Worm (Caenorhabditis elegans) whole organism, early embryonic: ENCODE results near the gene rgs-3.

Source experiments
- B0310.2 ChIP-seq: sonication (generic microtip); optimal IDR thresholded peaks from 2 replicates; lab custom pipeline; 2016; ENCODE audit warnings: mild to moderate bottlenecking, missing genetic modification characterization, missing compliant biosample characterization
- aly-1 ChIP-seq: sonication (generic microtip); optimal IDR thresholded peaks from 2 replicates; lab custom pipeline; 2016; ENCODE audit warnings: missing genetic modification characterization, missing compliant biosample characterization
- ama-1 ChIP-seq: fragments of 150-350 bp; optimal IDR thresholded peaks from 2 replicates; lab custom pipeline; 2014
- ceh-13 ChIP-seq: fragments of 200-800 bp; sonication (Bioruptor generic); optimal IDR thresholded peaks from 2 replicates; lab custom pipeline; 2018; ENCODE audit warnings: mild to moderate bottlenecking, missing genetic modification characterization, missing compliant biosample characterization
- ets-7 ChIP-seq: sonication (generic microtip); optimal IDR thresholded peaks from 2 replicates; lab custom pipeline; 2016; ENCODE audit warnings: missing genotype, missing genetic modification characterization, missing compliant biosample characterization
- flt-1 ChIP-seq: fragments of 200-800 bp; sonication (Bioruptor generic); IDR thresholded peaks from 2 replicates; pipeline ENCODE4 v1.3.6; 2022; ENCODE audit warnings: missing genetic modification characterization, missing compliant biosample characterization
- sea-1 ChIP-seq: fragments of 200-800 bp; sonication (Bioruptor generic); conservative IDR thresholded peaks from 2 replicates; pipeline ENCODE4 v1.3.6; 2022; ENCODE audit warnings: missing genetic modification characterization, missing compliant biosample characterization

DNA sequence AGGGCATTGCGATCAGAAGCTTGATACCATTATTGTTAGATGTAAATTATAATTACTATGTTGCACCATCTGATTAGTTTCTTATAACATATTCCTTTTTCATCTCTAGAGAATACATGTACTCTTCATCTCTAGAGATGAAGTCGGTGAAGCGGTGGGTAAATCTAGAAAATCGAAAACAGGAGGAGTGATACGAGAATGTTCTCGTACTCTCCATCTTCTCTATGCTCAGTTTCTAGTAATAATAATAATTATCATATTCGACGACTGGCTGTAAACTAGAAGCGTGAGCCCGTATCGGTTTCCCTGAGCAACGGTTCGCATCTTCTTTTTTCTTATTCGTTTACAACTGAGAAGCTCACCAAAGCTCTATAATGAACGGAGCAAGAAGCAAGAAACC, 8.2 kb downstream of the rgs-3 start:
- TF ChIP-seq ama-1 (lab: Kevin White, UChicago) (no peak), aly-1 (tag; lab: Kevin White, UChicago) (no peak), sea-1 (GFP tag; lab: Robert Waterston, UW) (no peak), ets-7 (tag; lab: Kevin White, UChicago) (no peak), flt-1 (GFP tag; lab: Robert Waterston, UW) (no peak), B0310.2 (tag; lab: Kevin White, UChicago) (no peak), ceh-13 (no peak)
